Fruit fly (Drosophila melanogaster) whole organism, embryonic: Measurements from ENCODE around the gene CG4041.

Source experiments
- BtbVII ChIP-seq: fragments of 200-800 bp; sonication (Bioruptor generic); optimal IDR thresholded peaks from 3 replicates; lab custom pipeline; 2017; ENCODE audit warnings: missing biosample characterization, mild to moderate bottlenecking, missing genetic modification characterization
- CG10267 ChIP-seq: fragments of 200-800 bp; sonication (Bioruptor generic); optimal IDR thresholded peaks from 2 replicates; lab custom pipeline; 2018; ENCODE audit warnings: missing biosample characterization, mild to moderate bottlenecking, missing genetic modification characterization, moderate library complexity
- CG10565 ChIP-seq: fragments of 200-800 bp; sonication (Bioruptor generic); optimal IDR thresholded peaks from 3 replicates; lab custom pipeline; 2016; ENCODE audit warnings: missing biosample characterization, mild to moderate bottlenecking, missing genetic modification characterization
- CG11504 ChIP-seq: fragments of 200-800 bp; sonication (Bioruptor generic); optimal IDR thresholded peaks from 3 replicates; lab custom pipeline; 2019; ENCODE audit warnings: missing biosample characterization, mild to moderate bottlenecking, missing genetic modification characterization, moderate library complexity
- CG11723 ChIP-seq: fragments of 200-800 bp; sonication (Bioruptor generic); optimal IDR thresholded peaks from 2 replicates; lab custom pipeline; 2017; ENCODE audit warnings: missing biosample characterization, mild to moderate bottlenecking, missing genetic modification characterization
- CG13424 ChIP-seq: fragments of 200-800 bp; sonication (Bioruptor generic); optimal IDR thresholded peaks from 2 replicates; lab custom pipeline; 2019; ENCODE audit warnings: missing biosample characterization, mild to moderate bottlenecking, missing genetic modification characterization, moderate library complexity
- CG15269 ChIP-seq: fragments of 200-800 bp; sonication (Bioruptor generic); optimal IDR thresholded peaks from 2 replicates; lab custom pipeline; 2018; ENCODE audit warnings: missing biosample characterization, mild to moderate bottlenecking, missing genetic modification characterization, moderate library complexity
- CG17385 ChIP-seq: fragments of 200-800 bp; sonication (Bioruptor generic); optimal IDR thresholded peaks from 3 replicates; lab custom pipeline; 2018; ENCODE audit warnings: missing biosample characterization, mild to moderate bottlenecking, missing genetic modification characterization
- CG17912 ChIP-seq: fragments of 200-800 bp; sonication (Bioruptor generic); optimal IDR thresholded peaks from 2 replicates; lab custom pipeline; 2018; ENCODE audit warnings: missing biosample characterization, mild to moderate bottlenecking, missing genetic modification characterization
- CG1792 ChIP-seq: fragments of 200-800 bp; sonication (Bioruptor generic); optimal IDR thresholded peaks from 2 replicates; lab custom pipeline; 2016; ENCODE audit warnings: missing biosample characterization, missing genetic modification characterization
- CG2120 ChIP-seq: fragments of 200-800 bp; sonication (Bioruptor generic); optimal IDR thresholded peaks from 3 replicates; lab custom pipeline; 2016; ENCODE audit warnings: missing biosample characterization, missing genetic modification characterization
- CG2199 ChIP-seq: fragments of 200-800 bp; sonication (Bioruptor generic); IDR thresholded peaks from 3 replicates; pipeline ENCODE4 v1.3.6; 2022; ENCODE audit warnings: missing biosample characterization, missing genetic modification characterization
- CG2889 ChIP-seq: fragments of 200-800 bp; sonication (Bioruptor generic); IDR thresholded peaks from 3 replicates; pipeline ENCODE4 v1.3.6; 2022; ENCODE audit warnings: missing biosample characterization, missing genetic modification characterization
- CG31224 ChIP-seq: fragments of 200-800 bp; sonication (Bioruptor generic); IDR thresholded peaks from 2 replicates; pipeline ENCODE4 v1.3.6; 2022; ENCODE audit warnings: missing biosample characterization, missing genetic modification characterization
- CG4360 ChIP-seq: fragments of 200-800 bp; sonication (Bioruptor generic); IDR thresholded peaks from 2 replicates; pipeline ENCODE4 v1.3.6; 2022; ENCODE audit warnings: missing biosample characterization, missing genetic modification characterization
- CG6689 ChIP-seq: fragments of 200-800 bp; sonication (Bioruptor generic); IDR thresholded peaks from 2 replicates; pipeline ENCODE4 v1.3.6; 2022; ENCODE audit warnings: missing biosample characterization, missing genetic modification characterization
- CG7839 ChIP-seq: fragments of 200-800 bp; sonication (Bioruptor generic); optimal IDR thresholded peaks from 3 replicates; lab custom pipeline; 2018; ENCODE audit warnings: missing biosample characterization, mild to moderate bottlenecking, missing genetic modification characterization, moderate library complexity
- CG8924 ChIP-seq: fragments of 200-800 bp; optimal IDR thresholded peaks from 3 replicates; lab custom pipeline; 2019; ENCODE audit warnings: missing biosample characterization, mild to moderate bottlenecking, missing genetic modification characterization, moderate library complexity
- CG9932 ChIP-seq: fragments of 200-800 bp; sonication (Bioruptor generic); IDR thresholded peaks from 2 replicates; pipeline ENCODE4 v1.3.6; 2022; ENCODE audit warnings: missing biosample characterization, missing genetic modification characterization
- CTCF ChIP-seq: fragments of 200-800 bp; sonication (Bioruptor generic); optimal IDR thresholded peaks from 2 replicates; lab custom pipeline; 2017; ENCODE audit warnings: missing biosample characterization, mild to moderate bottlenecking, missing genetic modification characterization, moderate library complexity
- Chrac-16 ChIP-seq: fragments of 200-800 bp; sonication (Bioruptor generic); optimal IDR thresholded peaks from 3 replicates; lab custom pipeline; 2016; ENCODE audit warnings: missing biosample characterization, missing genetic modification characterization
- D19A ChIP-seq: fragments of 200-800 bp; optimal IDR thresholded peaks from 3 replicates; lab custom pipeline; 2019; ENCODE audit warnings: missing biosample characterization, mild to moderate bottlenecking, missing genetic modification characterization, moderate library complexity
- Dbx ChIP-seq: fragments of 200-800 bp; sonication (Bioruptor generic); IDR thresholded peaks from 3 replicates; pipeline ENCODE4 v1.3.6; 2022; ENCODE audit warnings: missing biosample characterization, missing genetic modification characterization
- Ets97D ChIP-seq: fragments of 200-800 bp; sonication (Bioruptor generic); optimal IDR thresholded peaks from 3 replicates; lab custom pipeline; 2016; ENCODE audit warnings: missing biosample characterization, missing genetic modification characterization
- HLH3B ChIP-seq: fragments of 200-800 bp; sonication (Bioruptor generic); IDR thresholded peaks from 2 replicates; pipeline ENCODE4 v1.3.6; 2022; ENCODE audit warnings: missing biosample characterization, missing genetic modification characterization
- Lpt ChIP-seq: fragments of >200 bp; optimal IDR thresholded peaks from 2 replicates; lab custom pipeline; 2018; ENCODE audit warnings: missing biosample characterization, missing genetic modification characterization
- Meics ChIP-seq: fragments of 200-800 bp; sonication (Bioruptor generic); optimal IDR thresholded peaks from 2 replicates; lab custom pipeline; 2017; ENCODE audit warnings: missing biosample characterization, mild to moderate bottlenecking, missing genetic modification characterization
- NK7.1 ChIP-seq: fragments of 200-800 bp; sonication (Bioruptor generic); optimal IDR thresholded peaks from 3 replicates; lab custom pipeline; 2016; ENCODE audit warnings: missing biosample characterization, missing genetic modification characterization
- Neu2 ChIP-seq: fragments of 200-800 bp; sonication (Bioruptor generic); optimal IDR thresholded peaks from 3 replicates; lab custom pipeline; 2016; ENCODE audit warnings: missing biosample characterization, missing genetic modification characterization, borderline replicate concordance
- PHDP ChIP-seq: fragments of 200-800 bp; sonication (Bioruptor generic); optimal IDR thresholded peaks from 3 replicates; lab custom pipeline; 2018; ENCODE audit warnings: missing biosample characterization, mild to moderate bottlenecking, missing genetic modification characterization, moderate library complexity
- Pdp1 ChIP-seq, 2 experiments: fragments of 200-800 bp; sonication (Bioruptor generic); optimal IDR thresholded peaks; 3 replicates each; lab custom pipeline; 2016; ENCODE audit warnings: missing biosample characterization in 2 of 2, missing genetic modification characterization in 2 of 2, mild to moderate bottlenecking in 1 of 2, moderate library complexity in 1 of 2
- Ravus ChIP-seq: fragments of 200-800 bp; sonication (Bioruptor generic); IDR thresholded peaks from 2 replicates; pipeline ENCODE4 v1.3.6; 2022; ENCODE audit warnings: missing biosample characterization, missing genetic modification characterization
- Scr ChIP-seq: fragments of 200-800 bp; sonication (Bioruptor generic); IDR thresholded peaks from 2 replicates; pipeline ENCODE4 v1.3.6; 2022; ENCODE audit warnings: missing biosample characterization, missing genetic modification characterization; ENCODE audit not compliant: partially characterized antibody
- Tbp ChIP-seq: fragments of >200 bp; optimal IDR thresholded peaks from 2 replicates; lab custom pipeline; 2018; ENCODE audit warnings: missing biosample characterization, missing genetic modification characterization
- chif ChIP-seq, 2 experiments: fragments of 200-800 bp; sonication (Bioruptor generic); optimal IDR thresholded peaks; 3 replicates each; lab custom pipeline; 2016; ENCODE audit warnings: missing biosample characterization in 2 of 2, missing genetic modification characterization in 2 of 2
- dimm ChIP-seq: fragments of 200-800 bp; sonication (Bioruptor generic); IDR thresholded peaks from 2 replicates; pipeline ENCODE4 v1.3.6; 2022; ENCODE audit warnings: missing biosample characterization, missing genetic modification characterization
- dpn ChIP-seq, 2 experiments: fragments of 200-800 bp; sonication (Bioruptor generic); optimal IDR thresholded peaks; 3 replicates each; lab custom pipeline; 2016; ENCODE audit warnings: missing biosample characterization in 2 of 2, missing genetic modification characterization in 2 of 2
- gcm ChIP-seq: fragments of 200-800 bp; sonication (Bioruptor generic); optimal IDR thresholded peaks from 2 replicates; lab custom pipeline; 2019; ENCODE audit warnings: missing biosample characterization, mild to moderate bottlenecking, missing genetic modification characterization, moderate library complexity
- gem ChIP-seq: fragments of 200-800 bp; sonication (Bioruptor generic); optimal IDR thresholded peaks from 2 replicates; lab custom pipeline; 2019; ENCODE audit warnings: missing biosample characterization, mild to moderate bottlenecking, missing genetic modification characterization, moderate library complexity
- grau ChIP-seq: fragments of 200-800 bp; optimal IDR thresholded peaks from 3 replicates; lab custom pipeline; 2019; ENCODE audit warnings: missing biosample characterization, mild to moderate bottlenecking, missing genetic modification characterization, moderate library complexity
- gt ChIP-seq: fragments of 200-800 bp; sonication (Bioruptor generic); IDR thresholded peaks from 2 replicates; pipeline ENCODE4 v1.3.6; 2022; ENCODE audit warnings: missing biosample characterization, missing genetic modification characterization
- nom ChIP-seq: fragments of 200-800 bp; sonication (Bioruptor generic); optimal IDR thresholded peaks from 2 replicates; lab custom pipeline; 2017; ENCODE audit warnings: missing biosample characterization, missing genetic modification characterization, mild to moderate bottlenecking, moderate library complexity, missing genetic modification reagents
- oc ChIP-seq: fragments of 200-800 bp; sonication (Bioruptor generic); optimal IDR thresholded peaks from 2 replicates; lab custom pipeline; 2018; ENCODE audit warnings: missing biosample characterization, mild to moderate bottlenecking, missing genetic modification characterization, moderate library complexity
- pnt ChIP-seq: fragments of 200-800 bp; sonication (Bioruptor generic); optimal IDR thresholded peaks from 3 replicates; lab custom pipeline; 2016; ENCODE audit warnings: missing biosample characterization, missing genetic modification characterization
- row ChIP-seq: fragments of 200-800 bp; sonication (Bioruptor generic); IDR thresholded peaks from 3 replicates; pipeline ENCODE4 v1.3.6; 2022; ENCODE audit warnings: missing biosample characterization, missing genetic modification characterization
- schlank ChIP-seq: fragments of 200-800 bp; sonication (Bioruptor generic); optimal IDR thresholded peaks from 2 replicates; lab custom pipeline; 2018; ENCODE audit warnings: missing biosample characterization, mild to moderate bottlenecking, missing genetic modification characterization
- sens ChIP-seq: fragments of 200-800 bp; sonication (Bioruptor generic); peaks from one replicate; lab custom pipeline; 2016; ENCODE audit warnings: missing biosample characterization, missing genetic modification characterization
- seq ChIP-seq: fragments of 200-800 bp; sonication (Bioruptor generic); IDR thresholded peaks from 2 replicates; pipeline ENCODE4 v1.3.6; 2022; ENCODE audit warnings: missing biosample characterization, missing genetic modification characterization
- ssp ChIP-seq: fragments of 200-800 bp; sonication (Bioruptor generic); IDR thresholded peaks from 2 replicates; pipeline ENCODE4 v1.3.6; 2022; ENCODE audit warnings: missing biosample characterization, missing genetic modification characterization
- toy ChIP-seq: fragments of 200-800 bp; sonication (Bioruptor generic); IDR thresholded peaks from 2 replicates; pipeline ENCODE4 v1.3.6; 2022; ENCODE audit warnings: missing biosample characterization, missing genetic modification characterization
- trh ChIP-seq: fragments of 200-800 bp; sonication (Bioruptor generic); optimal IDR thresholded peaks from 2 replicates; lab custom pipeline; 2016; ENCODE audit warnings: missing biosample characterization, missing genetic modification characterization
- tx ChIP-seq: fragments of 200-800 bp; sonication (Bioruptor generic); optimal IDR thresholded peaks from 2 replicates; lab custom pipeline; 2016; ENCODE audit warnings: missing biosample characterization, missing genetic modification characterization
- unpg ChIP-seq: fragments of 200-800 bp; sonication (Bioruptor generic); optimal IDR thresholded peaks from 3 replicates; lab custom pipeline; 2018; ENCODE audit warnings: missing biosample characterization, mild to moderate bottlenecking, missing genetic modification characterization, moderate library complexity

The CG4041 gene

dm6 chrX:4911765-4912245, 6.4 kb downstream of the CG4041 start (continued):
- TF ChIP-seq schlank (tag; lab: Kevin White, UChicago) (no peak), NK7.1 (no peak), CG2199 (GFP tag; lab: Robert Waterston, UW) (no peak), Lpt (GFP tag; lab: Kevin White, UChicago) (no peak), ssp (GFP tag; lab: Robert Waterston, UW) (no peak), unpg (peak; percentile 3), CG8924 (tag; lab: Kevin White, UChicago) (no peak), dpn (GFP tag; optimal IDR thresholded peaks at IDR 0.05; lab: Kevin White, UChicago) (peak in 1 of 2 experiments; percentile 3), Meics (GFP tag; lab: Kevin White, UChicago) (peak; percentile 23), gcm (GFP tag; lab: Kevin White, UChicago) (no peak), CG13424 (tag; lab: Kevin White, UChicago) (peak; percentile 22), CG1792 (GFP tag; lab: Kevin White, UChicago) (no peak), CG15269 (peak; percentile 6), Ravus (GFP tag; lab: Robert Waterston, UW) (no peak), row (GFP tag; lab: Robert Waterston, UW) (peak; percentile 84), CG11504 (peak; percentile 10), CG9932 (GFP tag; lab: Robert Waterston, UW) (no peak), trh (no peak), gt (no peak), CTCF (GFP tag; lab: Kevin White, UChicago) (no peak), toy (no peak), BtbVII (GFP tag; lab: Kevin White, UChicago) (no peak), seq (GFP tag; lab: Robert Waterston, UW) (no peak), oc (tag; lab: Kevin White, UChicago) (no peak), gem (tag; lab: Kevin White, UChicago) (peak; percentile 37), pnt (GFP tag; lab: Kevin White, UChicago) (no peak), CG2889 (GFP tag; lab: Robert Waterston, UW) (no peak), Scr (no peak), dimm (GFP tag; lab: Robert Waterston, UW) (no peak), PHDP (tag; lab: Kevin White, UChicago) (peak; percentile 11), Pdp1 (GFP tag; optimal IDR thresholded peaks at IDR 0.05; lab: Kevin White, UChicago) (no peak), chif (GFP tag; optimal IDR thresholded peaks at IDR 0.05; lab: Kevin White, UChicago) (no peak), Neu2 (GFP tag; lab: Kevin White, UChicago) (no peak), HLH3B (GFP tag; lab: Robert Waterston, UW) (0 out of 2 replicates have a peak, but pooled peaks have one; percentile 9), CG7839 (peak; percentile 13), CG4360 (GFP tag; lab: Robert Waterston, UW) (no peak), Tbp (GFP tag; lab: Kevin White, UChicago) (no peak), Ets97D (no peak), Dbx (GFP tag; lab: Robert Waterston, UW) (no peak), grau (tag; lab: Kevin White, UChicago) (peak; percentile 9), tx (GFP tag; lab: Kevin White, UChicago) (no peak), CG17912 (GFP tag; lab: Kevin White, UChicago) (no peak), CG31224 (GFP tag; lab: Robert Waterston, UW) (no peak), Chrac-16 (GFP tag; lab: Kevin White, UChicago) (no peak), CG17385 (peak; percentile 1), nom (GFP tag; lab: Kevin White, UChicago) (peak; percentile 87), CG10267 (tag; lab: Kevin White, UChicago) (peak; percentile 9), D19A (tag; lab: Kevin White, UChicago) (peak; percentile 97), CG11723 (GFP tag; lab: Kevin White, UChicago) (no peak), CG2120 (GFP tag; lab: Kevin White, UChicago) (peak; percentile 12), CG10565 (GFP tag; lab: Kevin White, UChicago) (no peak), CG6689 (GFP tag; lab: Robert Waterston, UW) (no peak), sens (GFP tag; lab: Kevin White, UChicago) (peak; percentile 55)
